Fruit fly (Drosophila melanogaster) whole organism, larva: ENCODE data around the gene Pisd.

ENCODE experiments used
- noc ChIP-seq: fragments of 200-800 bp; sonication (Bioruptor generic); optimal IDR thresholded peaks from 3 replicates; lab custom pipeline; 2019; ENCODE audit warnings: missing biosample characterization, mild to moderate bottlenecking, missing genetic modification characterization, moderate library complexity

Gene Pisd

DNA sequence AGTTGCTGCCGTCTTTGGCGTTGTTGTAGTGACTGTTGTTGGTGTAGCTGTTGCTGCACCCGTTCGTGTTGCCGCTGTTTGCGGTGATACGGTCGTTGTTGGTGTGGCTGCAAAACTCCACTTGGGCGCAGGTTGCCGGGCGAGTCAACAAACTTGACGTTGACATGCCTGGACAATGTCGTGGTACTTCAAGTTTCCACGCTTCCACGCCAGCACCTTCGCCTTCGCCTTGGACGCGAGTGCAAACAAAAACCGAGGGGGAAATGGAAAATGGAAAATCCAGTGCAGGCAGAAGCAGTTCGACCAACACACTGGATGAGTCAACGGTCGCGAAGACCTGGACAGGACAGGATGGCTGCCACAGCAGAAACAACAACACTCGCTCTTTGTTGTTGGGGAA, 25.9 kb upstream of the Pisd start:
- no peak for TF ChIP-seq noc (tag; lab: Kevin White, UChicago)

DNA sequence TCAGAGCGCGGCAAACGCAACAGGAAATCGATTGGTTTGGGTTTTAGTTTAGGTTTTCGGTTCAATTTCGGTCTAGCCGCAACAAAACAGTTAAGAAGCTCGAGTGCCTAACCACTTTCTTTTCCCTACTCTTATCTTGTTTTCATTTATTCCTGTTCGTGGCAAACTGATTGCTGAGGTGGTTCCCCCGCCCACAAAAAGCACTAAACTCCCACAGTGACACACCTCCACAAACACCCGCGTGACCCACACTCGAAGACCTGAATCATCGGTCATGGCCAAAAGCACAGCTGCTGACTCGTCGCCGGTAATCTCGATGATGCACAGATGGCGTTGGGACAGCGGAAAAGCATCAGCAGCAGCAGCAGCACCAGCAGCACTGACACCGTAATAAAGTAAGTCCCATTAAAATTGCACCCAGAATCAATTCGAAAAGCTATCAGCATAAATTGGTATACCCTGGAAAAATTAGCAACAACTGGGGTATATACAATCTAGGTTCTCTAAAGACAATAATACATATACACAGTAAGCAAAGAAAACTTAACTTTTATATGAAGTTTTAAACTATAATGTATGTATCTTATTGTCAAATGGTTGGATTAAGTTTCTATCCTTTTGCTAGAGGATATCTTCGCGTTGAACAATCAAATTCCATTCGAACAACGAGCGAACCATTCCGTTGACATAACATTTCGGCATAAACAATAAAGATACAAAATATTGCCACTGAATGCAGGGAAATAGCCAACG, 24.7 kb upstream of the Pisd start:
- TF ChIP-seq noc (tag; lab: Kevin White, UChicago) = no peak

DNA sequence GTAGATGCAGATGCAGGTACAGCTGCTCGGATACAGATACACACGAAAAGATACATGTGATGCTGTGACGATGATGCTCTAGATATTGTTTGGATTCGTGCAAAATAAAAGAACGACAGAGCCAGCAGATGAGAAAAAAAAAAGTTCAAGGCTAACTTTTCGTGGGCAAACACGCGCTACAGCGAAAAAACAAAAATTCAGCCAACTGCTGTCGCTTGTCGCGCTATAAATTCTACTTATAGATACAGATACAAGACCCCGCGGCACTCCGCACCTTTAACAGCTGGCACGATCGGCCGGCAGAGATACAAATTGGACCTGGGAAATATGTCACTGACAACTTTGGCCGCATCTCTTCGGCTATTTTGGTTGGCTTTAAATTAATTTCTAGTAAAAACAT, 24.1 kb upstream of the Pisd start:
- TF ChIP-seq noc (tag; lab: Kevin White, UChicago) = no peak

- TF ChIP-seq noc (tag; lab: Kevin White, UChicago) = no peak
Measured at dm6 chr3R:24027222-24027621, 23.4 kb upstream of the Pisd start.

dm6 chr3R:24031019-24031824, 19.4 kb upstream of the Pisd start:
- TF ChIP-seq noc (tag; lab: Kevin White, UChicago) = peak; percentile 14

- no peak for TF ChIP-seq noc (tag; lab: Kevin White, UChicago)
Measured at dm6 chr3R:24031825-24032523, 18.6 kb upstream of the Pisd start, which contains the start of the genes KrT95D and Mettl3. KrT95D (minus strand) TSS chr3R:24031827. Mettl3 (plus strand) TSS chr3R:24032157.

DNA sequence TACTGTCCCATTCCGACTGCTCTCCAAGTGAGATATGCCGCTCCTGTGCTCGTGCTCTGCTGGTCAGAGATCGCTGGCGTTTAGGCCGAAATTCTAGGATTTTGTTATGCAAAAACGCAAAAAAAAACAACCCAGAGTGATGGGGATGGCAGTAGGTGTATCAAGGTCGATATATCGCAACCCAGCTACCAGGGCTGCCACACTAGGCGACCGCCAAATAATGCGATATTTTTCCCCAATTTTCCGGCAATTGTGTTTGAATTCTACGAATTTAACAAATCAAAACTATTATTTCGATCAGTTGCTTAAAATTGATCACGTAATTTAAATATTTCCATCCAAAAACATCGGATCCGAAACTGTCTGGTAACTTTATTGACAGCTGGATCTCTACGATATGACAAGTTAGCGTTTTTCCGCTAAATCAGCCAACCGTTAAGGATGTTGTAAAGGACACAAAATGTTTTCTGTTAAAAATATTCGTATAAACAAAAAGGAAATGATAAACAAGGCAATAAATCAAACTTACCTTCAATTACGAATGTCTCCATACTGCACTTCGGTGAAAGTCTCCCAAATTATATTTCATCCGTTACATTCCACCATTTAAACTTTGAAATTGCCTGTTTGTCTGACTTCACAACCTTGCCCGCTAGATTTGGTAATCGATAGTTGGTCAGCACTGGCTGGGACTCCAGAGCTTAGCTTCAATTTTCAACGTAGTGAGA, 12.9 kb upstream of the Pisd start, which contains the start of gene spas:
Gene spas (plus strand): TSS at position 678 of the 728 bp plus-strand sequence.
- TF ChIP-seq noc (tag; lab: Kevin White, UChicago) = peak; percentile 10

DNA sequence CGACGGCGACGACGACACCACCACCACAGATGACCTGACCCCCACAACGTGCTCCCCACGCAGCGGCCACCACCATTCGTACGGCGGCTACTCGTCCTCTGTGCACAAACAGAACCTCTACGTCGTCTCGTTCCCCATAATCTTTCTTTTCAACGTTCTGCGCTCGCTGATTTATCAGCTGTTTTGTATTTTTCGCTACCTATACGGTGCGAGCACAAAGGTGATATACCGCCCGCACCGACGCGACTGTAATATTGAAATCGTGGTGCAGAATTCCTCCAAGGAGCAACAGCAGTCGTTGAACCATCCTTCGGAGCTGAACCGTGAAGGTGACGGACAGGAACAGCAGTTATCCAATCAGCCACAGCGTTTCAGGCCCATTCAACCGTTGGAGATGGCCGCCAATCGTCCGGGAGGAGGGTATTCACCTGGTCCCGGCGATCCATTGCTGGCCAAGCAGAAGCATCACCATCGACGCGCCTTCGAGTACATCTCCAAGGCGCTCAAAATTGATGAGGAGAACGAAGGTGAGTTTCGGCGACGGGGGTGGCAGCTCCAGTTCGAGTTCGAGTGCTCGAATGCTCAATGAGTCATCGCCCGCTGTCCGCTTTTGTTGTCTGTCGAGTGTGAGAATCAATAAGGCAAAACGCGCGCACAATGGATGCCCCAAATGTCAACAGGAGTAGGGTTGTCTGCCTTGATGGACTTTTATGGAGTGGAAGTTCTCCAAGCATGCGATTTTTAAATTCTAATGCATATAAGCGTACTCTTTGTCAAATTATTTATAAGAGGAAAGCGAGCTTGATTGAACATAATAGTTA, 11.6 kb upstream of the Pisd start, which contains the start of gene Miro:
Gene Miro (minus strand): TSS at position 112 of the 821 bp plus-strand sequence.
- no peak for TF ChIP-seq noc (tag; lab: Kevin White, UChicago)

- TF ChIP-seq noc (tag; lab: Kevin White, UChicago) = peak; percentile 41
Measured at dm6 chr3R:24046580-24047225, 3.9 kb upstream of the Pisd start.

dm6 chr3R:24047226-24047976, 3.2 kb upstream of the Pisd start, which contains the start of gene CG5986:
CG5986 (plus strand) TSS chr3R:24047790.
- no peak for TF ChIP-seq noc (tag; lab: Kevin White, UChicago)

dm6 chr3R:24047998-24048511, 2.5 kb upstream of the Pisd start, which contains the start of gene Rox8:
Rox8 (minus strand) TSS chr3R:24048265.
- TF ChIP-seq noc (tag; lab: Kevin White, UChicago) = peak; percentile 46

dm6 chr3R:24051459-24052165, 1.0 kb downstream of the Pisd start:
- TF ChIP-seq noc (tag; lab: Kevin White, UChicago) = peak; percentile 66
